Fruit fly (Drosophila melanogaster) whole organism, embryonic: ENCODE data around the gene RpS28-like.

Experiments
- ATbp ChIP-seq: fragments of 200-800 bp; sonication (Bioruptor generic); optimal IDR thresholded peaks from 2 replicates; lab custom pipeline; 2017; ENCODE audit warnings: missing biosample characterization, mild to moderate bottlenecking, missing genetic modification characterization, missing genetic modification reagents
- Atf-2 ChIP-seq: fragments of 200-800 bp; sonication (Bioruptor generic); optimal IDR thresholded peaks from 2 replicates; lab custom pipeline; 2016; ENCODE audit warnings: missing biosample characterization, missing genetic modification characterization
- Bdp1 ChIP-seq: fragments of 200-800 bp; sonication (Bioruptor generic); optimal IDR thresholded peaks from 3 replicates; lab custom pipeline; 2016; ENCODE audit warnings: missing biosample characterization, missing genetic modification characterization
- Bgb ChIP-seq: fragments of 200-800 bp; sonication (Bioruptor generic); IDR thresholded peaks from 2 replicates; pipeline ENCODE4 v1.3.6; 2022; ENCODE audit warnings: missing biosample characterization, missing genetic modification characterization; ENCODE audit not compliant: partially characterized antibody
- CG10147 ChIP-seq: fragments of 200-800 bp; sonication (Bioruptor generic); optimal IDR thresholded peaks from 2 replicates; lab custom pipeline; 2019; ENCODE audit warnings: missing biosample characterization, mild to moderate bottlenecking, missing genetic modification characterization, moderate library complexity
- CG10321 ChIP-seq: fragments of 200-800 bp; sonication (Bioruptor generic); IDR thresholded peaks from 2 replicates; pipeline ENCODE4 v1.3.6; 2022; ENCODE audit warnings: missing biosample characterization, missing genetic modification characterization
- CG12104 ChIP-seq: fragments of 200-800 bp; sonication (Bioruptor generic); optimal IDR thresholded peaks from 3 replicates; lab custom pipeline; 2016; ENCODE audit warnings: missing biosample characterization, missing genetic modification characterization
- CG13123 ChIP-seq: fragments of 200-800 bp; sonication (Bioruptor generic); optimal IDR thresholded peaks from 2 replicates; lab custom pipeline; 2016; ENCODE audit warnings: missing biosample characterization, missing genetic modification characterization
- CG13296 ChIP-seq: fragments of 200-800 bp; sonication (Bioruptor generic); optimal IDR thresholded peaks from 3 replicates; lab custom pipeline; 2018; ENCODE audit warnings: missing biosample characterization, mild to moderate bottlenecking, missing genetic modification characterization
- CG13775 ChIP-seq: fragments of 200-800 bp; sonication (Bioruptor generic); optimal IDR thresholded peaks from 3 replicates; lab custom pipeline; 2017; ENCODE audit warnings: missing biosample characterization, mild to moderate bottlenecking, missing genetic modification characterization
- CG14050 ChIP-seq: fragments of 200-800 bp; sonication (Bioruptor generic); IDR thresholded peaks from 3 replicates; pipeline ENCODE4 v1.3.6; 2022; ENCODE audit warnings: missing biosample characterization, missing genetic modification characterization
- CG15479 ChIP-seq: fragments of 200-800 bp; sonication (Bioruptor generic); optimal IDR thresholded peaks from 3 replicates; lab custom pipeline; 2019; ENCODE audit warnings: missing biosample characterization, mild to moderate bottlenecking, missing genetic modification characterization, moderate library complexity
- CG17385 ChIP-seq: fragments of 200-800 bp; sonication (Bioruptor generic); optimal IDR thresholded peaks from 3 replicates; lab custom pipeline; 2018; ENCODE audit warnings: missing biosample characterization, mild to moderate bottlenecking, missing genetic modification characterization
- CG17568 ChIP-seq: fragments of 200-800 bp; sonication (Bioruptor generic); optimal IDR thresholded peaks from 2 replicates; lab custom pipeline; 2018; ENCODE audit warnings: missing biosample characterization, mild to moderate bottlenecking, missing genetic modification characterization, moderate library complexity
- CG18262 ChIP-seq: fragments of 200-800 bp; optimal IDR thresholded peaks from 3 replicates; lab custom pipeline; 2019; ENCODE audit warnings: missing biosample characterization, mild to moderate bottlenecking, missing genetic modification characterization, moderate library complexity
- CG18476 ChIP-seq: fragments of 200-800 bp; sonication (Bioruptor generic); optimal IDR thresholded peaks from 2 replicates; lab custom pipeline; 2016; ENCODE audit warnings: missing biosample characterization, mild to moderate bottlenecking, missing genetic modification characterization
- CG43689 ChIP-seq: fragments of 200-800 bp; sonication (Bioruptor generic); IDR thresholded peaks from 2 replicates; pipeline ENCODE4 v1.3.6; 2022; ENCODE audit warnings: missing biosample characterization, missing genetic modification characterization
- CG5180 ChIP-seq: fragments of 200-800 bp; sonication (Bioruptor generic); optimal IDR thresholded peaks from 3 replicates; lab custom pipeline; 2017; ENCODE audit warnings: missing biosample characterization, missing genetic modification characterization, mild to moderate bottlenecking, moderate library complexity, missing genetic modification reagents
- CG6254 ChIP-seq: fragments of 200-800 bp; sonication (Bioruptor generic); optimal IDR thresholded peaks from 3 replicates; lab custom pipeline; 2017; ENCODE audit warnings: mild to moderate bottlenecking, missing biosample characterization, missing genetic modification reagents, missing genetic modification characterization
- CTCF ChIP-seq: fragments of 200-800 bp; sonication (Bioruptor generic); optimal IDR thresholded peaks from 2 replicates; lab custom pipeline; 2017; ENCODE audit warnings: missing biosample characterization, mild to moderate bottlenecking, missing genetic modification characterization, moderate library complexity
- CkIIα-i1 ChIP-seq: fragments of 200-800 bp; sonication (Bioruptor generic); IDR thresholded peaks from 2 replicates; pipeline ENCODE4 v1.3.6; 2022; ENCODE audit warnings: missing biosample characterization, missing genetic modification characterization
- Dref ChIP-seq: fragments of 200-800 bp; sonication (Bioruptor generic); IDR thresholded peaks from 2 replicates; pipeline ENCODE4 v1.3.6; 2022; ENCODE audit warnings: missing biosample characterization, missing genetic modification characterization
- Gug ChIP-seq: fragments of 200-800 bp; sonication (Bioruptor generic); IDR thresholded peaks from 4 replicates; pipeline ENCODE4 v1.3.6; 2022; ENCODE audit warnings: missing biosample characterization, missing genetic modification characterization
- H2.0 ChIP-seq: fragments of 200-800 bp; sonication (Bioruptor generic); IDR thresholded peaks from 2 replicates; pipeline ENCODE4 v1.3.6; 2022; ENCODE audit warnings: missing biosample characterization, missing genetic modification characterization
- NC2β ChIP-seq: fragments of 200-800 bp; sonication (Bioruptor generic); optimal IDR thresholded peaks from 2 replicates; lab custom pipeline; 2016; ENCODE audit warnings: missing biosample characterization, missing genetic modification characterization
- Ssrp ChIP-seq: fragments of 200-800 bp; sonication (Bioruptor generic); optimal IDR thresholded peaks from 2 replicates; lab custom pipeline; 2018; ENCODE audit warnings: missing biosample characterization, mild to moderate bottlenecking, missing genetic modification characterization, moderate library complexity
- Vsx1 ChIP-seq: fragments of 200-800 bp; sonication (Bioruptor generic); optimal IDR thresholded peaks from 2 replicates; lab custom pipeline; 2017; ENCODE audit warnings: missing biosample characterization, mild to moderate bottlenecking, missing genetic modification characterization, missing genetic modification reagents
- abd-A ChIP-seq: fragments of 200-800 bp; sonication (Bioruptor generic); optimal IDR thresholded peaks from 3 replicates; lab custom pipeline; 2019; ENCODE audit warnings: missing biosample characterization, mild to moderate bottlenecking, missing genetic modification characterization, moderate library complexity
- bcd ChIP-seq: fragments of 200-800 bp; sonication (Bioruptor generic); optimal IDR thresholded peaks from 2 replicates; lab custom pipeline; 2017; ENCODE audit warnings: missing biosample characterization, mild to moderate bottlenecking, missing genetic modification characterization
- cato ChIP-seq: fragments of 200-800 bp; sonication (Bioruptor generic); optimal IDR thresholded peaks from 2 replicates; lab custom pipeline; 2016; ENCODE audit warnings: missing biosample characterization, missing genetic modification characterization, borderline replicate concordance
- chinmo ChIP-seq: fragments of 200-800 bp; sonication (Bioruptor generic); IDR thresholded peaks from 4 replicates; pipeline ENCODE4 v1.3.6; 2022; ENCODE audit warnings: missing biosample characterization, missing genetic modification characterization; ENCODE audit not compliant: partially characterized antibody
- da ChIP-seq: fragments of 200-800 bp; sonication (Bioruptor generic); optimal IDR thresholded peaks from 2 replicates; lab custom pipeline; 2016; ENCODE audit warnings: missing biosample characterization, missing genetic modification characterization
- dati ChIP-seq: fragments of 200-800 bp; sonication (Bioruptor generic); IDR thresholded peaks from 2 replicates; pipeline ENCODE4 v1.3.6; 2022; ENCODE audit warnings: missing biosample characterization, missing genetic modification characterization
- dimm ChIP-seq: fragments of 200-800 bp; sonication (Bioruptor generic); IDR thresholded peaks from 2 replicates; pipeline ENCODE4 v1.3.6; 2022; ENCODE audit warnings: missing biosample characterization, missing genetic modification characterization
- fd102C ChIP-seq: fragments of 200-800 bp; sonication (Bioruptor generic); optimal IDR thresholded peaks from 2 replicates; lab custom pipeline; 2018; ENCODE audit warnings: missing biosample characterization, mild to moderate bottlenecking, missing genetic modification characterization, moderate library complexity
- ftz-f1 ChIP-seq: fragments of 200-800 bp; sonication (Bioruptor generic); optimal IDR thresholded peaks from 2 replicates; lab custom pipeline; 2016; ENCODE audit warnings: missing biosample characterization, missing genetic modification characterization
- fu2 ChIP-seq: fragments of 200-800 bp; sonication (Bioruptor generic); optimal IDR thresholded peaks from 2 replicates; lab custom pipeline; 2016; ENCODE audit warnings: missing biosample characterization, missing genetic modification characterization
- gem ChIP-seq: fragments of 200-800 bp; sonication (Bioruptor generic); optimal IDR thresholded peaks from 2 replicates; lab custom pipeline; 2019; ENCODE audit warnings: missing biosample characterization, mild to moderate bottlenecking, missing genetic modification characterization, moderate library complexity
- mirr ChIP-seq: fragments of 200-800 bp; sonication (Bioruptor generic); optimal IDR thresholded peaks from 3 replicates; lab custom pipeline; 2018; ENCODE audit warnings: missing biosample characterization, mild to moderate bottlenecking, missing genetic modification characterization
- nerfin-2 ChIP-seq: fragments of 200-800 bp; sonication (Bioruptor generic); IDR thresholded peaks from 2 replicates; pipeline ENCODE4 v1.3.6; 2022; ENCODE audit warnings: missing biosample characterization, missing genetic modification characterization; ENCODE audit not compliant: partially characterized antibody
- prd ChIP-seq, 3 experiments: fragments of >200 bp in 2 of 3; fragments of 200-800 bp in 1 of 3; sonication (Bioruptor generic) in 1 of 3; optimal IDR thresholded peaks in 2 of 3; IDR thresholded peaks in 1 of 3; 2 replicates in 2 of 3; 3 replicates in 1 of 3; pipeline versions ENCODE4 v1.3.6 to Lab custom; 2017 to 2022; ENCODE audit warnings: missing biosample characterization in 1 of 3, missing genetic modification characterization in 1 of 3
- pros ChIP-seq: fragments of 200-800 bp; sonication (Bioruptor generic); optimal IDR thresholded peaks from 3 replicates; lab custom pipeline; 2019; ENCODE audit warnings: missing biosample characterization, mild to moderate bottlenecking, missing genetic modification characterization, moderate library complexity
- ranshi ChIP-seq: fragments of 200-800 bp; sonication (Bioruptor generic); IDR thresholded peaks from 2 replicates; pipeline ENCODE4 v1.3.6; 2022; ENCODE audit warnings: missing biosample characterization, missing genetic modification characterization
- seq ChIP-seq: fragments of 200-800 bp; sonication (Bioruptor generic); IDR thresholded peaks from 2 replicates; pipeline ENCODE4 v1.3.6; 2022; ENCODE audit warnings: missing biosample characterization, missing genetic modification characterization
- slbo ChIP-seq: fragments of 200-800 bp; sonication (Bioruptor generic); IDR thresholded peaks from 2 replicates; pipeline ENCODE4 v1.3.6; 2022; ENCODE audit warnings: missing biosample characterization, missing genetic modification characterization
- trem ChIP-seq: fragments of 200-800 bp; optimal IDR thresholded peaks from 3 replicates; lab custom pipeline; 2019; ENCODE audit warnings: missing biosample characterization, mild to moderate bottlenecking, missing genetic modification characterization, moderate library complexity
- unc-4 ChIP-seq: fragments of 200-800 bp; sonication (Bioruptor generic); IDR thresholded peaks from 2 replicates; pipeline ENCODE4 v1.3.6; 2022; ENCODE audit warnings: missing biosample characterization, missing genetic modification characterization; ENCODE audit not compliant: partially characterized antibody
- vvl ChIP-seq: fragments of 200-800 bp; sonication (Bioruptor generic); IDR thresholded peaks from 2 replicates; pipeline ENCODE4 v1.3.6; 2022; ENCODE audit warnings: missing biosample characterization, missing genetic modification characterization
- zen2 ChIP-seq: fragments of 200-800 bp; sonication (Bioruptor generic); IDR thresholded peaks from 3 replicates; pipeline ENCODE4 v1.3.6; 2022; ENCODE audit warnings: missing biosample characterization, missing genetic modification characterization; ENCODE audit not compliant: partially characterized antibody

Gene RpS28-like

dm6 chr2L:9430992-9431602 is 5.5 kb upstream of the RpS28-like start, which contains the start of the genes FucTB and scat (continued):
- TF ChIP-seq CG10147 (GFP tag; lab: Kevin White, UChicago) (peak; percentile 89), Bgb (GFP tag; lab: Robert Waterston, UW) (peak; percentile 47), nerfin-2 (GFP tag; lab: Robert Waterston, UW) (no peak), ranshi (GFP tag; lab: Robert Waterston, UW) (peak; percentile 87), da (GFP tag; lab: Kevin White, UChicago) (no peak), CG12104 (GFP tag; lab: Kevin White, UChicago) (peak; percentile 91), CG17385 (GFP tag; lab: Kevin White, UChicago) (peak; percentile 79), Gug (peak; percentile 96), prd (optimal IDR thresholded peaks at IDR 0.05; lab: Kevin White, UChicago) (no peak), prd (GFP tag; IDR thresholded peaks at IDR 0.05; lab: Robert Waterston, UW) (peak; percentile 95), CG18476 (GFP tag; lab: Kevin White, UChicago) (peak; percentile 82), CG14050 (GFP tag; lab: Robert Waterston, UW) (peak; percentile 64; the same call in 2 of the 3 replicates), H2.0 (GFP tag; lab: Robert Waterston, UW) (peak; percentile 89), zen2 (no peak), CG13123 (GFP tag; lab: Kevin White, UChicago) (peak; percentile 69), CG13775 (GFP tag; lab: Kevin White, UChicago) (peak; percentile 98), CG18262 (tag; lab: Kevin White, UChicago) (peak; percentile 94), mirr (no peak), bcd (GFP tag; lab: Kevin White, UChicago) (peak; percentile 95), fd102C (GFP tag; lab: Kevin White, UChicago) (no peak), CG43689 (GFP tag; lab: Robert Waterston, UW) (peak; percentile 75; the same call in 1 of the 2 replicates), CG5180 (GFP tag; lab: Kevin White, UChicago) (peak; percentile 50), Bdp1 (peak; percentile 41), CkIIα-i1 (no peak), CG13296 (GFP tag; lab: Kevin White, UChicago) (peak; percentile 83), CTCF (GFP tag; lab: Kevin White, UChicago) (peak; percentile 33), gem (tag; lab: Kevin White, UChicago) (peak; percentile 98), Atf-2 (GFP tag; lab: Kevin White, UChicago) (peak; percentile 29), slbo (GFP tag; lab: Robert Waterston, UW) (peak; percentile 96), dati (GFP tag; lab: Robert Waterston, UW) (peak; percentile 57; the same call in 1 of the 2 replicates), Ssrp (peak; percentile 97), Dref (GFP tag; lab: Robert Waterston, UW) (0 out of 2 replicates have a peak, but pooled peaks have one; percentile 38), dimm (GFP tag; lab: Robert Waterston, UW) (peak; percentile 81), trem (tag; lab: Kevin White, UChicago) (peak; percentile 76), chinmo (no peak), CG17568 (peak; percentile 10), CG10321 (GFP tag; lab: Robert Waterston, UW) (peak; percentile 68), CG6254 (GFP tag; lab: Kevin White, UChicago) (peak; percentile 0), ATbp (GFP tag; lab: Kevin White, UChicago) (peak; percentile 66), abd-A (no peak), pros (GFP tag; lab: Kevin White, UChicago) (no peak), unc-4 (GFP tag; lab: Robert Waterston, UW) (no peak; the same call in 1 of the 2 replicates), Vsx1 (peak; percentile 70), fu2 (GFP tag; lab: Kevin White, UChicago) (peak; percentile 68), vvl (GFP tag; lab: Robert Waterston, UW) (peak; percentile 92), seq (GFP tag; lab: Robert Waterston, UW) (peak; percentile 81), NC2β (GFP tag; lab: Kevin White, UChicago) (peak; percentile 10), CG15479 (peak; percentile 50), cato (GFP tag; lab: Kevin White, UChicago) (peak; percentile 81), ftz-f1 (GFP tag; lab: Kevin White, UChicago) (peak; percentile 8)
